Worm (Caenorhabditis elegans) whole organism, L2 larva: Measurements from ENCODE around the gene F56A8.8.

ENCODE experiments used
- C34F6.9 ChIP-seq: fragments of 150-350 bp; optimal IDR thresholded peaks from 2 replicates; lab custom pipeline; 2014; ENCODE audit warnings: missing biosample characterization, missing genetic modification characterization
- R02D3.7 ChIP-seq: fragments of 150-350 bp; optimal IDR thresholded peaks from 2 replicates; lab custom pipeline; 2014; ENCODE audit warnings: missing biosample characterization, missing genetic modification characterization
- Y55F3AM.14 ChIP-seq: fragments of 200-800 bp; sonication (Bioruptor generic); optimal IDR thresholded peaks from 2 replicates; lab custom pipeline; 2018; ENCODE audit warnings: mild to moderate bottlenecking, missing genetic modification characterization, missing compliant biosample characterization
- alr-1 ChIP-seq: fragments of 150-350 bp; optimal IDR thresholded peaks from 2 replicates; lab custom pipeline; 2014; ENCODE audit warnings: missing biosample characterization, missing genetic modification characterization
- ama-1 ChIP-seq: fragments of 150-350 bp; optimal IDR thresholded peaks from 2 replicates; lab custom pipeline; 2018; ENCODE audit warnings: inconsistent platforms
- blmp-1 ChIP-seq: sonication (generic microtip); optimal IDR thresholded peaks from 2 replicates; lab custom pipeline; 2017; ENCODE audit warnings: missing genetic modification characterization, mild to moderate bottlenecking, missing compliant biosample characterization, antibody characterized with exemption, moderate library complexity; ENCODE audit not compliant: insufficient read depth
- ceh-16 ChIP-seq: fragments of 150-350 bp; optimal IDR thresholded peaks from 2 replicates; lab custom pipeline; 2014; ENCODE audit warnings: missing biosample characterization, missing genetic modification characterization
- ceh-82 ChIP-seq: fragments of 150-350 bp; optimal IDR thresholded peaks from 2 replicates; lab custom pipeline; 2014; ENCODE audit warnings: missing biosample characterization, missing genetic modification characterization
- crh-2 ChIP-seq: sonication (generic microtip); optimal IDR thresholded peaks from 2 replicates; lab custom pipeline; 2017; ENCODE audit warnings: missing biosample characterization, missing genetic modification characterization
- egl-27 ChIP-seq: sonication (generic microtip); optimal IDR thresholded peaks from 3 replicates; lab custom pipeline; 2017; ENCODE audit warnings: missing biosample characterization, missing genetic modification reagents, missing genetic modification characterization
- elt-1 ChIP-seq: fragments of 150-350 bp; optimal IDR thresholded peaks from 2 replicates; lab custom pipeline; 2014; ENCODE audit warnings: missing biosample characterization, missing genetic modification characterization
- elt-3 ChIP-seq: sonication (generic microtip); optimal IDR thresholded peaks from 2 replicates; lab custom pipeline; 2017; ENCODE audit warnings: missing biosample characterization, missing genetic modification characterization
- fos-1 ChIP-seq: fragments of 150-350 bp; optimal IDR thresholded peaks from 2 replicates; lab custom pipeline; 2014; ENCODE audit warnings: missing biosample characterization, missing genetic modification characterization
- gmeb-1 ChIP-seq: fragments of 150-350 bp; optimal IDR thresholded peaks from 2 replicates; lab custom pipeline; 2014; ENCODE audit warnings: missing biosample characterization, missing genetic modification characterization
- lin-11 ChIP-seq: fragments of 150-350 bp; sonication (generic microtip); optimal IDR thresholded peaks from 2 replicates; lab custom pipeline; 2014; ENCODE audit warnings: missing biosample characterization, missing genetic modification characterization, inconsistent platforms, mixed read lengths
- lin-13 ChIP-seq: fragments of 150-350 bp; optimal IDR thresholded peaks from 2 replicates; lab custom pipeline; 2014; ENCODE audit warnings: missing biosample characterization, missing genetic modification reagents, missing genetic modification characterization
- lin-39 ChIP-seq: fragments of 150-350 bp; optimal IDR thresholded peaks from 2 replicates; lab custom pipeline; 2014; ENCODE audit warnings: missing biosample characterization, missing genetic modification reagents, missing genetic modification characterization
- lsy-2 ChIP-seq, 2 experiments: fragments of 150-350 bp in 1 of 2; sonication (generic microtip) in 1 of 2; optimal IDR thresholded peaks; 2 replicates each; lab custom pipeline; 2014 to 2017; ENCODE audit warnings: missing biosample characterization in 2 of 2, missing genetic modification characterization in 2 of 2
- mbf-1 ChIP-seq: sonication (generic microtip); optimal IDR thresholded peaks from 2 replicates; lab custom pipeline; 2017; ENCODE audit warnings: missing biosample characterization, missing genetic modification characterization
- mdl-1 ChIP-seq, 2 experiments: fragments of 150-350 bp in 1 of 2; sonication (generic microtip) in 1 of 2; optimal IDR thresholded peaks; 2 replicates each; lab custom pipeline; 2017; ENCODE audit warnings: missing biosample characterization in 2 of 2, missing genetic modification characterization in 2 of 2
- nhr-10 ChIP-seq: sonication (generic microtip); optimal IDR thresholded peaks from 2 replicates; lab custom pipeline; 2017; ENCODE audit warnings: missing biosample characterization, missing genetic modification characterization
- nhr-11 ChIP-seq: fragments of 150-350 bp; optimal IDR thresholded peaks from 2 replicates; lab custom pipeline; 2014; ENCODE audit warnings: missing biosample characterization, missing genetic modification characterization
- nhr-129 ChIP-seq: fragments of 150-350 bp; optimal IDR thresholded peaks from 2 replicates; lab custom pipeline; 2014; ENCODE audit warnings: missing biosample characterization, missing genetic modification characterization
- nhr-21 ChIP-seq: fragments of 150-350 bp; optimal IDR thresholded peaks from 2 replicates; lab custom pipeline; 2014; ENCODE audit warnings: missing biosample characterization, missing genetic modification characterization
- nhr-23 ChIP-seq: fragments of 150-350 bp; optimal IDR thresholded peaks from 2 replicates; lab custom pipeline; 2014; ENCODE audit warnings: missing biosample characterization, missing genetic modification reagents, missing genetic modification characterization
- nhr-237 ChIP-seq: fragments of 150-350 bp; optimal IDR thresholded peaks from 2 replicates; lab custom pipeline; 2014; ENCODE audit warnings: missing biosample characterization, missing genetic modification characterization
- nhr-25 ChIP-seq: fragments of 150-350 bp; sonication (generic microtip); optimal IDR thresholded peaks from 3 replicates; lab custom pipeline; 2014; ENCODE audit warnings: missing biosample characterization, missing genetic modification characterization
- nhr-77 ChIP-seq: fragments of 150-350 bp; optimal IDR thresholded peaks from 2 replicates; lab custom pipeline; 2014; ENCODE audit warnings: missing biosample characterization, missing genetic modification characterization
- peb-1 ChIP-seq: fragments of 150-350 bp; optimal IDR thresholded peaks from 2 replicates; lab custom pipeline; 2014; ENCODE audit warnings: missing biosample characterization, missing genetic modification characterization
- sem-4 ChIP-seq: fragments of 150-350 bp; optimal IDR thresholded peaks from 2 replicates; lab custom pipeline; 2014; ENCODE audit warnings: missing biosample characterization, missing genetic modification reagents, missing genetic modification characterization
- skn-1 ChIP-seq: sonication (generic microtip); optimal IDR thresholded peaks from 2 replicates; lab custom pipeline; 2017; ENCODE audit warnings: missing biosample characterization, missing genetic modification characterization
- snpc-4 ChIP-seq: fragments of 150-350 bp; optimal IDR thresholded peaks from 2 replicates; lab custom pipeline; 2014; ENCODE audit warnings: missing biosample characterization, missing genetic modification characterization
- unc-55 ChIP-seq: fragments of 150-350 bp; sonication (generic microtip); optimal IDR thresholded peaks from 3 replicates; lab custom pipeline; 2014; ENCODE audit warnings: missing biosample characterization, missing genetic modification reagents, missing genetic modification characterization
- zag-1 ChIP-seq: fragments of 150-350 bp; optimal IDR thresholded peaks from 2 replicates; lab custom pipeline; 2014; ENCODE audit warnings: missing biosample characterization, missing genetic modification characterization
- ztf-4 ChIP-seq: fragments of 150-350 bp; optimal IDR thresholded peaks from 2 replicates; lab custom pipeline; 2014; ENCODE audit warnings: missing biosample characterization, missing genetic modification characterization

F56A8.8 gene

DNA sequence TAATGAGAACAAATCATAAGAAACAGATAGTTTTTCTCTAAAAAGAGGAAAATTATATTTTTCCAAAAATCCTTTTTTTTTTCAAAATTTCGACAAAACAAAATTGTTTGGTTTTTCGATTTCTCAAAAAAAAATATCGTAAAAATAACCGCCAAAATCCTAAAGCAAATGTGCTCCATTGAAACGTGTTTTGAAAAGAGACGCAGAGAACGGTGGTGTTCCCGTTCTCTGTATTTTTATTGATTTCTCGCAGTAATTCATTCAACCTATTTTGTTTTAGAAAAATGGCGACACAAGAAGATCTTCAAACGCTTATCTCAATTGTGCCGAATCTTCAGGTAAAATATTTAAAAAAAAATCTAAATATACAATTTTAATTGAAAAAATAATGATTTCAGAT lies 28.3 kb downstream of the F56A8.8 start, which contains the start of gene Y43F4B.10:
TSS of gene Y43F4B.10 (plus strand) at position 281 of the 400 bp plus-strand sequence.
- TF ChIP-seq lin-13 (GFP tag; lab: Kevin White, UChicago) (no peak), elt-3 (no peak), nhr-129 (tag; lab: Kevin White, UChicago) (peak; percentile 14), unc-55 (GFP tag; lab: Kevin White, UChicago) (peak; percentile 74), lsy-2 (tag; optimal IDR thresholded peaks at IDR 0.05; lab: Kevin White, UChicago) (peak in 1 of 2 experiments; percentile 60), ama-1 (lab: Kevin White, UChicago) (no peak), C34F6.9 (peak; percentile 64), gmeb-1 (peak; percentile 8), crh-2 (tag; lab: Kevin White, UChicago) (peak; percentile 27)

DNA sequence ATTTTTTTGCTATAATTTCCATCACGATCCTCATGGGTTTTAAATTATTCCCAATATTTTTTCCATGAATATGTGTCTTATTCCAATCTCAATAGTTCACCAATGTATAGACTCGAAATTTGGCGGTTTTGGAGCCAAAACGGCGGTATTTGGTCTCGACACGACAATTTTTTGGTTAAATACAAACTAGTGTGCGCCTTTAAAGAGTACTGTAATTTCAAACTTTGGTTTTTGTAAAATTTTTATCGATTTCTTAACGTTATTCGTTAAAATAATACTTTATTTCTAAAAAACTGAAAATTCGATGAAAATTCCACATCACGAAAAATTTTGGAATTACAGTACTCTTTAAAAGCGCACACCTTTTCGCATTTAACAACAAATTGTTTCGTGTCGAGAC lies 29.1 kb downstream of the F56A8.8 start:
- TF ChIP-seq alr-1 (tag; lab: Kevin White, UChicago) = no peak
- TF ChIP-seq ztf-4 (tag; lab: Kevin White, UChicago) = no peak
- no peak for TF ChIP-seq egl-27 (tag; lab: Kevin White, UChicago)
- TF ChIP-seq nhr-77 (tag; lab: Kevin White, UChicago) = no peak
- no peak for TF ChIP-seq zag-1
- no peak for TF ChIP-seq sem-4
- TF ChIP-seq ceh-82 (tag; lab: Kevin White, UChicago) = no peak
- TF ChIP-seq nhr-10 = no peak
- no peak for TF ChIP-seq nhr-21 (tag; lab: Kevin White, UChicago)
- TF ChIP-seq nhr-11 (tag; lab: Kevin White, UChicago) = no peak

DNA sequence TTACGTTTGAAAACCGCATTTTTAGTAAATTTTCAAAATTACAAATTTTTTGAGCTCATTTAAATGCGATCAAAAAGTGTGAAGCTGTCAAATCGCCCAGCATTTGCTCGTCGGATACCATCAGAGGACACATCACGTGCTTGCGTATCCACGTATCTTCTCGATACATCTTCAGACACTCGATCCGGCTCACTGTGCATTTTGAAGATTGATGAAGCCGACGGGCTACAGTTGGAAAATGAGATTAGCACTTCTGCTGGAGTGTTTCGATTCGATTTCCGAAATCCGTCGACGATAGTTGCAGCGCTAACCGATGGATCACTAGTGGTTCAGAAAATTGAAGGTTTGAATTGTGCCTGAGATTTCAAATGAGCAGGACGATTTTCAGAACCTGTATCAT lies 29.6 kb downstream of the F56A8.8 start, which contains the start of gene dph-7:
TSS of gene dph-7 (plus strand) at position 53 of the 400 bp plus-strand sequence.
- TF ChIP-seq gmeb-1 (no peak), mbf-1 (tag; lab: Kevin White, UChicago) (no peak), R02D3.7 (no peak), nhr-77 (tag; lab: Kevin White, UChicago) (no peak), unc-55 (GFP tag; lab: Kevin White, UChicago) (no peak), mdl-1 (tag; optimal IDR thresholded peaks at IDR 0.05; lab: Kevin White, UChicago) (no peak), lsy-2 (tag; optimal IDR thresholded peaks at IDR 0.05; lab: Kevin White, UChicago) (no peak), fos-1 (tag; lab: Kevin White, UChicago) (no peak), elt-1 (tag; lab: Kevin White, UChicago) (no peak), skn-1 (tag; lab: Kevin White, UChicago) (no peak), nhr-237 (no peak), nhr-23 (tag; lab: Kevin White, UChicago) (no peak), peb-1 (no peak), ceh-16 (no peak), nhr-25 (tag; lab: Kevin White, UChicago) (no peak), lin-11 (no peak), elt-3 (no peak), Y55F3AM.14 (GFP tag; lab: Kevin White, UChicago) (no peak)

DNA sequence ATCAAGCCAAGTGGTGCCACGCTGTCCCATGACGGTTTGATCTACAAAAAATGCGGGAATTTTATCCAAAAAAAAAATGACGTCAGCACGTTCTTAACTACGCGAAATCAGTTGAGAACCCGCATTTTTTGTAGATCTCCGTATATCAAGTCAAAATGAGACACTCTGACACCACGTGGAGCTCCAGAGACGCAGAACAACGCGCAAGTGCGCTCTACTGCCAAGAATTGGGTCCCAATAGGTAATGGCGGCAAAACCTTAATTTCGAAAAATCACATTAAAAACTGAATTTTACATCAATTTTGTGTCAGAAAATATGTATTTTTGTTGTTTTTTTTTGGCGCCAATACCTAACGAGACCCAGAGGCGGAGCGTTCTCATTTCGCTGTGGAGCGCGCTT lies 31.4 kb downstream of the F56A8.8 start:
- no peak for TF ChIP-seq sem-4

DNA sequence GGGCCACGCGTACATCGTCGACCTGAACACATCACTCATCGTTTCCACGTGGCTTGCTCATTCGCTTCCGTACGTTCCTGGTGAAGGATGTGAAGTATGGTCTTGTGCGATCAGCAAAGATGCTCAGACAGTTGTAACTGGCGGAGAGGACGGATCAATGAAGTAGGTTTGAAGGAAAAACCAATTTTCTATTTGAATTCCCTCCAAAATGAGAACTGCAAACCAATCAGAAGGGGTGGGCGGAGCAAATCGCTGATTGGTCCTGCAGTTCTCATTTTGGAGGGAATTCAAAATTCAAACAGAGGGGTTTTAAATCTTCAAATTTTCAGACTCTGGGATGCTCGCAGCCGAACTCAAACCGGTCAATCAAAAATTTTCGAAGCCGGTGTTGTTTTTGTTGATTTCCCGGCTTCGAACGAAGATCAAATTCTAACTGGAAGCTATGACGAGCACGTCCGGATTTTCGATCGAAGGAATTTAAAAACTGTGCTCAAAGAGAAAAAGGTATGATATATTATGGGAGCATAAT lies 31.9 kb downstream of the F56A8.8 start:
- TF ChIP-seq nhr-129 (tag; lab: Kevin White, UChicago) = no peak
- no peak for TF ChIP-seq C34F6.9
- no peak for TF ChIP-seq sem-4
- TF ChIP-seq nhr-237 = no peak
- TF ChIP-seq snpc-4 (tag; lab: Kevin White, UChicago) = no peak
- no peak for TF ChIP-seq skn-1 (tag; lab: Kevin White, UChicago)
- no peak for TF ChIP-seq ama-1 (lab: Kevin White, UChicago)
- TF ChIP-seq lin-39 (tag; lab: Kevin White, UChicago) = no peak
- no peak for TF ChIP-seq ceh-16
- no peak for TF ChIP-seq ceh-82 (tag; lab: Kevin White, UChicago)
- no peak for TF ChIP-seq alr-1 (tag; lab: Kevin White, UChicago)
- no peak for TF ChIP-seq blmp-1
- TF ChIP-seq unc-55 (GFP tag; lab: Kevin White, UChicago) = no peak
- no peak for TF ChIP-seq egl-27 (tag; lab: Kevin White, UChicago)
- TF ChIP-seq R02D3.7 = no peak
